Fruit fly (Drosophila melanogaster) whole organism, embryonic: ENCODE results near the gene HIP-R.
A peak's percentile ranks its signal among the peaks of the same experiment; 100 is the strongest.

Experiments used
- Abd-B ChIP-seq: fragments of 200-800 bp; sonication (Bioruptor generic); optimal IDR thresholded peaks from 2 replicates; lab custom pipeline; 2018; ENCODE audit warnings: missing biosample characterization, mild to moderate bottlenecking, missing genetic modification characterization, moderate library complexity
- CG10274 ChIP-seq: fragments of 200-800 bp; sonication (Bioruptor generic); optimal IDR thresholded peaks from 3 replicates; lab custom pipeline; 2017; ENCODE audit warnings: missing biosample characterization, mild to moderate bottlenecking, missing genetic modification characterization
- CG11085 ChIP-seq: fragments of 200-800 bp; sonication (Bioruptor generic); IDR thresholded peaks from 2 replicates; pipeline ENCODE4 v1.3.6; 2022; ENCODE audit warnings: missing biosample characterization, missing genetic modification characterization
- CG11247 ChIP-seq: fragments of 200-800 bp; sonication (Bioruptor generic); IDR thresholded peaks from 2 replicates; pipeline ENCODE4 v1.3.6; 2022; ENCODE audit warnings: missing biosample characterization, missing genetic modification characterization
- CG13624 ChIP-seq: fragments of 200-800 bp; sonication (Bioruptor generic); optimal IDR thresholded peaks from 2 replicates; lab custom pipeline; 2016; ENCODE audit warnings: missing biosample characterization, missing genetic modification characterization
- CG14050 ChIP-seq: fragments of 200-800 bp; sonication (Bioruptor generic); IDR thresholded peaks from 3 replicates; pipeline ENCODE4 v1.3.6; 2022; ENCODE audit warnings: missing biosample characterization, missing genetic modification characterization
- CG15011 ChIP-seq: fragments of 200-800 bp; sonication (Bioruptor generic); optimal IDR thresholded peaks from 3 replicates; lab custom pipeline; 2018; ENCODE audit warnings: missing biosample characterization, mild to moderate bottlenecking, missing genetic modification characterization
- CG15514 ChIP-seq: fragments of 200-800 bp; sonication (Bioruptor generic); optimal IDR thresholded peaks from 3 replicates; lab custom pipeline; 2017; ENCODE audit warnings: missing biosample characterization, missing genetic modification characterization, mild to moderate bottlenecking, moderate library complexity, missing genetic modification reagents
- CG17359 ChIP-seq: fragments of 200-800 bp; sonication (Bioruptor generic); optimal IDR thresholded peaks from 3 replicates; lab custom pipeline; 2018; ENCODE audit warnings: missing biosample characterization, mild to moderate bottlenecking, missing genetic modification characterization, moderate library complexity
- CG17612 ChIP-seq: fragments of 200-800 bp; sonication (Bioruptor generic); IDR thresholded peaks from 2 replicates; pipeline ENCODE4 v1.3.6; 2022; ENCODE audit warnings: missing biosample characterization, missing genetic modification characterization
- CG17912 ChIP-seq: fragments of 200-800 bp; sonication (Bioruptor generic); optimal IDR thresholded peaks from 2 replicates; lab custom pipeline; 2018; ENCODE audit warnings: missing biosample characterization, mild to moderate bottlenecking, missing genetic modification characterization
- CG18599 ChIP-seq: fragments of 200-800 bp; sonication (Bioruptor generic); optimal IDR thresholded peaks from 3 replicates; lab custom pipeline; 2017; ENCODE audit warnings: missing biosample characterization, missing genetic modification characterization, mild to moderate bottlenecking, moderate library complexity, missing genetic modification reagents
- CG30020 ChIP-seq: fragments of 200-800 bp; optimal IDR thresholded peaks from 2 replicates; lab custom pipeline; 2019; ENCODE audit warnings: missing biosample characterization, mild to moderate bottlenecking, missing genetic modification characterization, moderate library complexity
- CG3065 ChIP-seq: fragments of 200-800 bp; sonication (Bioruptor generic); optimal IDR thresholded peaks from 2 replicates; lab custom pipeline; 2016; ENCODE audit warnings: missing biosample characterization, missing genetic modification characterization
- CG3163 ChIP-seq: fragments of 200-800 bp; sonication (Bioruptor generic); optimal IDR thresholded peaks from 3 replicates; lab custom pipeline; 2016; ENCODE audit warnings: missing biosample characterization, missing genetic modification characterization
- CG4328 ChIP-seq: fragments of 200-800 bp; sonication (Bioruptor generic); optimal IDR thresholded peaks from 3 replicates; lab custom pipeline; 2017; ENCODE audit warnings: missing biosample characterization, missing genetic modification reagents, missing genetic modification characterization
- CG4820 ChIP-seq: fragments of 200-800 bp; sonication (Bioruptor generic); optimal IDR thresholded peaks from 3 replicates; lab custom pipeline; 2016; ENCODE audit warnings: missing biosample characterization, missing genetic modification characterization
- CG7271 ChIP-seq: fragments of 200-800 bp; sonication (Bioruptor generic); optimal IDR thresholded peaks from 2 replicates; lab custom pipeline; 2018; ENCODE audit warnings: missing biosample characterization, mild to moderate bottlenecking, missing genetic modification characterization, moderate library complexity
- CG7786 ChIP-seq: fragments of 200-800 bp; sonication (Bioruptor generic); optimal IDR thresholded peaks from 2 replicates; lab custom pipeline; 2016; ENCODE audit warnings: missing biosample characterization, missing genetic modification characterization
- CG7963 ChIP-seq: fragments of 200-800 bp; sonication (Bioruptor generic); IDR thresholded peaks from 3 replicates; pipeline ENCODE4 v1.3.6; 2022; ENCODE audit warnings: missing biosample characterization, missing genetic modification characterization; ENCODE audit not compliant: partially characterized antibody
- Ets97D ChIP-seq: fragments of 200-800 bp; sonication (Bioruptor generic); optimal IDR thresholded peaks from 3 replicates; lab custom pipeline; 2016; ENCODE audit warnings: missing biosample characterization, missing genetic modification characterization
- GATAe ChIP-seq: fragments of 200-800 bp; sonication (Bioruptor generic); conservative IDR thresholded peaks from 2 replicates; pipeline ENCODE4 v1.3.6; 2022; ENCODE audit warnings: missing biosample characterization, missing genetic modification characterization
- H15 ChIP-seq: fragments of 200-800 bp; sonication (Bioruptor generic); IDR thresholded peaks from 3 replicates; pipeline ENCODE4 v1.3.6; 2022; ENCODE audit warnings: missing biosample characterization, missing genetic modification characterization
- HLH54F ChIP-seq: fragments of 200-800 bp; sonication (Bioruptor generic); optimal IDR thresholded peaks from 3 replicates; lab custom pipeline; 2016; ENCODE audit warnings: missing biosample characterization, missing genetic modification characterization
- Hey ChIP-seq: fragments of 200-800 bp; sonication (Bioruptor generic); optimal IDR thresholded peaks from 3 replicates; lab custom pipeline; 2018; ENCODE audit warnings: missing biosample characterization, mild to moderate bottlenecking, missing genetic modification characterization
- Lhr ChIP-seq: fragments of 200-800 bp; sonication (Bioruptor generic); optimal IDR thresholded peaks from 3 replicates; lab custom pipeline; 2017; ENCODE audit warnings: mild to moderate bottlenecking, missing biosample characterization, missing genetic modification reagents, missing genetic modification characterization
- Mes4 ChIP-seq: fragments of 200-800 bp; sonication (Bioruptor generic); optimal IDR thresholded peaks from 2 replicates; lab custom pipeline; 2016; ENCODE audit warnings: missing biosample characterization, missing genetic modification characterization
- Nf-YB ChIP-seq: fragments of 200-800 bp; sonication (Bioruptor generic); optimal IDR thresholded peaks from 3 replicates; lab custom pipeline; 2019; ENCODE audit warnings: missing biosample characterization, mild to moderate bottlenecking, missing genetic modification characterization, moderate library complexity
- Ptx1 ChIP-seq: fragments of 200-800 bp; sonication (Bioruptor generic); IDR thresholded peaks from 2 replicates; pipeline ENCODE4 v1.3.6; 2022; ENCODE audit warnings: missing biosample characterization, missing genetic modification characterization
- Ravus ChIP-seq: fragments of 200-800 bp; sonication (Bioruptor generic); IDR thresholded peaks from 2 replicates; pipeline ENCODE4 v1.3.6; 2022; ENCODE audit warnings: missing biosample characterization, missing genetic modification characterization
- Sox102F ChIP-seq: fragments of 200-800 bp; sonication (Bioruptor generic); optimal IDR thresholded peaks from 2 replicates; lab custom pipeline; 2018; ENCODE audit warnings: missing biosample characterization, mild to moderate bottlenecking, missing genetic modification characterization, moderate library complexity
- Tbp ChIP-seq: fragments of >200 bp; optimal IDR thresholded peaks from 2 replicates; lab custom pipeline; 2018; ENCODE audit warnings: missing biosample characterization, missing genetic modification characterization
- Trl ChIP-seq, 3 experiments: fragments of >200 bp in 2 of 3; fragments of 200-800 bp in 1 of 3; sonication (Bioruptor generic) in 1 of 3; optimal IDR thresholded peaks; 2 replicates in 1 of 3; 3 replicates in 2 of 3; lab custom pipeline; 2016 to 2017; ENCODE audit warnings: missing biosample characterization in 1 of 3, missing genetic modification characterization in 1 of 3
- amos ChIP-seq: fragments of 200-800 bp; sonication (Bioruptor generic); IDR thresholded peaks from 2 replicates; pipeline ENCODE4 v1.3.6; 2022; ENCODE audit warnings: missing biosample characterization, missing genetic modification characterization; ENCODE audit not compliant: partially characterized antibody
- ash1 ChIP-seq: fragments of 200-800 bp; sonication (Bioruptor generic); optimal IDR thresholded peaks from 2 replicates; lab custom pipeline; 2018; ENCODE audit warnings: missing biosample characterization, mild to moderate bottlenecking, missing genetic modification characterization
- chn ChIP-seq: fragments of 200-800 bp; sonication (Bioruptor generic); optimal IDR thresholded peaks from 2 replicates; lab custom pipeline; 2016; ENCODE audit warnings: missing biosample characterization, missing genetic modification characterization
- fd3F ChIP-seq: fragments of 200-800 bp; sonication (Bioruptor generic); optimal IDR thresholded peaks from 2 replicates; lab custom pipeline; 2018; ENCODE audit warnings: missing biosample characterization, mild to moderate bottlenecking, missing genetic modification characterization, moderate library complexity
- ftz-f1 ChIP-seq: fragments of 200-800 bp; sonication (Bioruptor generic); optimal IDR thresholded peaks from 2 replicates; lab custom pipeline; 2016; ENCODE audit warnings: missing biosample characterization, missing genetic modification characterization
- gce ChIP-seq: fragments of 200-800 bp; sonication (Bioruptor generic); IDR thresholded peaks from 3 replicates; pipeline ENCODE4 v1.3.6; 2022; ENCODE audit warnings: missing biosample characterization, missing genetic modification characterization
- grn ChIP-seq: fragments of 200-800 bp; sonication (Bioruptor generic); optimal IDR thresholded peaks from 3 replicates; lab custom pipeline; 2017; ENCODE audit warnings: missing biosample characterization, missing genetic modification characterization
- gt ChIP-seq: fragments of 200-800 bp; sonication (Bioruptor generic); IDR thresholded peaks from 2 replicates; pipeline ENCODE4 v1.3.6; 2022; ENCODE audit warnings: missing biosample characterization, missing genetic modification characterization
- jigr1 ChIP-seq: fragments of 200-800 bp; sonication (Bioruptor generic); IDR thresholded peaks from 3 replicates; pipeline ENCODE4 v1.3.6; 2022; ENCODE audit warnings: missing biosample characterization, missing genetic modification characterization
- kni ChIP-seq: fragments of 200-800 bp; sonication (Bioruptor generic); optimal IDR thresholded peaks from 3 replicates; lab custom pipeline; 2017; ENCODE audit warnings: mild to moderate bottlenecking, missing biosample characterization, missing genetic modification reagents, missing genetic modification characterization
- prd ChIP-seq, 3 experiments: fragments of >200 bp in 2 of 3; fragments of 200-800 bp in 1 of 3; sonication (Bioruptor generic) in 1 of 3; optimal IDR thresholded peaks in 2 of 3; IDR thresholded peaks in 1 of 3; 2 replicates in 2 of 3; 3 replicates in 1 of 3; pipeline versions ENCODE4 v1.3.6 to Lab custom; 2017 to 2022; ENCODE audit warnings: missing biosample characterization in 1 of 3, missing genetic modification characterization in 1 of 3
- schlank ChIP-seq: fragments of 200-800 bp; sonication (Bioruptor generic); optimal IDR thresholded peaks from 2 replicates; lab custom pipeline; 2018; ENCODE audit warnings: missing biosample characterization, mild to moderate bottlenecking, missing genetic modification characterization
- sima ChIP-seq: fragments of 200-800 bp; sonication (Bioruptor generic); optimal IDR thresholded peaks from 2 replicates; lab custom pipeline; 2016; ENCODE audit warnings: missing biosample characterization, missing genetic modification characterization
- sna ChIP-seq: fragments of 200-800 bp; sonication (Bioruptor generic); IDR thresholded peaks from 2 replicates; pipeline ENCODE4 v1.3.6; 2022; ENCODE audit warnings: missing biosample characterization, missing genetic modification characterization; ENCODE audit not compliant: partially characterized antibody
- stc ChIP-seq: fragments of 200-800 bp; sonication (Bioruptor generic); IDR thresholded peaks from 2 replicates; pipeline ENCODE4 v1.3.6; 2022; ENCODE audit warnings: missing biosample characterization, missing genetic modification characterization
- tin ChIP-seq: fragments of 200-800 bp; sonication (Bioruptor generic); optimal IDR thresholded peaks from 3 replicates; lab custom pipeline; 2016; ENCODE audit warnings: missing biosample characterization, missing genetic modification characterization
- ttk ChIP-seq: fragments of 200-800 bp; sonication (Bioruptor generic); IDR thresholded peaks from 2 replicates; pipeline ENCODE4 v2.1.2; 2022; ENCODE audit warnings: missing biosample characterization, missing genetic modification characterization
- yki ChIP-seq: fragments of >200 bp; optimal IDR thresholded peaks from 3 replicates; lab custom pipeline; 2018

HIP-R gene

DNA sequence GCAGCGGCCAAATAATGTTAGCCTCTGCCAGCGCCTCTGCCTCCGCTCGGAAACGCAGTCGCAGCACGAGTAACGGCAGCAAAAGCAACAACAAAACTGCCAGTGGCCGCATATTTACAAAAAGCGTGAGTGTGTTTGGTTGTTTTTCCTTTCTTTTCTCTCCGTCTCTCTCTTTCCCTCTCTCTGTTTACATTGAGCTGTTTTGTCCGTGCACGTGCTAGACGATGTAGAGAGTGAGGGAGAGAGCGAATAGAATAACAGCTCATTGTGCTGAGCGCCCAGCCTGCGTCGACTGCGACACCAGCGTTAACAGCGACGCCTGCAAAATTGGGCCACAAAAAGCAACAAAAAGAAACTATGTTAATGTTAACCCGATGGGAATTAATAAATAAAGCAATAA, 12.5 kb upstream of the HIP-R start (continued):
- peak; percentile 66 for TF ChIP-seq CG18599 (GFP tag; lab: Kevin White, UChicago)
- TF ChIP-seq CG30020 (tag; lab: Kevin White, UChicago) = no peak
- TF ChIP-seq ttk (GFP tag; lab: Robert Waterston, UW) = no peak
- peak; percentile 53 for TF ChIP-seq CG13624
- no peak for TF ChIP-seq Ets97D (GFP tag; lab: Kevin White, UChicago)
- TF ChIP-seq Sox102F (GFP tag; lab: Kevin White, UChicago) = peak; percentile 19
- no peak for TF ChIP-seq sna (GFP tag; lab: Robert Waterston, UW)
- TF ChIP-seq prd (optimal IDR thresholded peaks at IDR 0.05; lab: Kevin White, UChicago) = no peak
- 0 out of 3 replicates have a peak, but pooled peaks have one; percentile 8 for TF ChIP-seq prd (GFP tag; IDR thresholded peaks at IDR 0.05; lab: Robert Waterston, UW)
- no peak for TF ChIP-seq Ptx1
- no peak for TF ChIP-seq fd3F (GFP tag; lab: Kevin White, UChicago)
- peak; percentile 42 for TF ChIP-seq ash1
- peak; percentile 17; the same call in 1 of the 2 replicates for TF ChIP-seq CG11085 (GFP tag; lab: Robert Waterston, UW)
- TF ChIP-seq CG4328 (GFP tag; lab: Kevin White, UChicago) = peak; percentile 72
- no peak for TF ChIP-seq sima (GFP tag; lab: Kevin White, UChicago)
- no peak for TF ChIP-seq GATAe (GFP tag; lab: Robert Waterston, UW)
- no peak for TF ChIP-seq jigr1 (GFP tag; lab: Robert Waterston, UW)
- peak; percentile 78 for TF ChIP-seq Hey
- no peak for TF ChIP-seq gt (GFP tag; lab: Robert Waterston, UW)
- peak; percentile 30 for TF ChIP-seq grn
- no peak for TF ChIP-seq CG11247 (GFP tag; lab: Robert Waterston, UW)
- TF ChIP-seq chn = peak; percentile 29
- peak; percentile 37 for TF ChIP-seq Nf-YB (GFP tag; lab: Kevin White, UChicago)
- peak; percentile 67 for TF ChIP-seq Mes4 (GFP tag; lab: Kevin White, UChicago)
- TF ChIP-seq CG7271 (tag; lab: Kevin White, UChicago) = peak; percentile 3
- no peak for TF ChIP-seq CG10274 (GFP tag; lab: Kevin White, UChicago)
- no peak for TF ChIP-seq CG7963 (GFP tag; lab: Robert Waterston, UW)
- TF ChIP-seq tin (GFP tag; lab: Kevin White, UChicago) = peak; percentile 7
- TF ChIP-seq CG17612 = no peak
- TF ChIP-seq CG15514 (GFP tag; lab: Kevin White, UChicago) = peak; percentile 57
- TF ChIP-seq Tbp (GFP tag; lab: Kevin White, UChicago) = no peak
- TF ChIP-seq amos = no peak
- TF ChIP-seq ftz-f1 (GFP tag; lab: Kevin White, UChicago) = peak; percentile 78
- peak; percentile 65; the same call in 1 of the 3 replicates for TF ChIP-seq gce (GFP tag; lab: Robert Waterston, UW)
- peak; percentile 77 to 88 for TF ChIP-seq Trl (optimal IDR thresholded peaks at IDR 0.05; lab: Kevin White, UChicago)
- TF ChIP-seq Trl (GFP tag; optimal IDR thresholded peaks at IDR 0.05; lab: Kevin White, UChicago) = peak; percentile 73
- peak; percentile 96 for TF ChIP-seq kni (GFP tag; lab: Kevin White, UChicago)
- peak; percentile 16 for TF ChIP-seq yki (lab: Kevin White, UChicago)
- peak; percentile 51 for TF ChIP-seq schlank (tag; lab: Kevin White, UChicago)
- no peak for TF ChIP-seq CG14050 (GFP tag; lab: Robert Waterston, UW)
- no peak for TF ChIP-seq CG15011 (GFP tag; lab: Kevin White, UChicago)
- TF ChIP-seq CG17359 (tag; lab: Kevin White, UChicago) = peak; percentile 44
- TF ChIP-seq HLH54F (GFP tag; lab: Kevin White, UChicago) = no peak
- TF ChIP-seq Abd-B = no peak
- TF ChIP-seq stc (GFP tag; lab: Robert Waterston, UW) = no peak; the same call in 1 of the 2 replicates
- no peak for TF ChIP-seq CG4820
- TF ChIP-seq H15 (GFP tag; lab: Robert Waterston, UW) = no peak
- TF ChIP-seq CG3065 (GFP tag; lab: Kevin White, UChicago) = no peak
- TF ChIP-seq CG3163 (GFP tag; lab: Kevin White, UChicago) = peak; percentile 64
- peak; percentile 21 for TF ChIP-seq CG7786 (GFP tag; lab: Kevin White, UChicago)
- TF ChIP-seq CG17912 (GFP tag; lab: Kevin White, UChicago) = peak; percentile 81
- TF ChIP-seq Ravus (GFP tag; lab: Robert Waterston, UW) = no peak
- peak; percentile 68 for TF ChIP-seq Lhr (GFP tag; lab: Kevin White, UChicago)
